Fruit fly (Drosophila melanogaster): ENCODE results near the gene nkd.

Gene nkd

dm6 chr3L:19036119-19036518 lies 9.1 kb downstream of the nkd start:
- no peak for TF ChIP-seq HLHmδ (GFP tag; optimal IDR thresholded peaks at IDR 0.05)
- TF ChIP-seq cad (GFP tag; optimal IDR thresholded peaks at IDR 0.05), result peak; percentile 50
- no peak for TF ChIP-seq pros (GFP tag; optimal IDR thresholded peaks at IDR 0.05)
- no peak for TF ChIP-seq wdn (GFP tag; IDR thresholded peaks at IDR 0.05)
- TF ChIP-seq CG17328 (GFP tag; IDR thresholded peaks at IDR 0.05), result no peak
- no peak for TF ChIP-seq CG18476 (GFP tag; optimal IDR thresholded peaks at IDR 0.05)
- peak; percentile 94 for TF ChIP-seq sd (tag; optimal IDR thresholded peaks at IDR 0.05)
- TF ChIP-seq abd-A (tag; optimal IDR thresholded peaks at IDR 0.05), result peak; percentile 39
- no peak for TF ChIP-seq HLH3B (GFP tag; IDR thresholded peaks at IDR 0.05)
- no peak for TF ChIP-seq kah (GFP tag; optimal IDR thresholded peaks at IDR 0.05)
- TF ChIP-seq tio (GFP tag; optimal IDR thresholded peaks at IDR 0.05), result no peak
- no peak for TF ChIP-seq CG34376 (GFP tag; optimal IDR thresholded peaks at IDR 0.05)
- TF ChIP-seq crol (GFP tag; IDR thresholded peaks at IDR 0.05), result 0 out of 2 replicates have a peak, but pooled peaks have one; percentile 24
- peak; percentile 33 for TF ChIP-seq gcm (GFP tag; optimal IDR thresholded peaks at IDR 0.05)
- no peak for TF ChIP-seq CG30020 (tag; optimal IDR thresholded peaks at IDR 0.05)
- TF ChIP-seq Kr (GFP tag; optimal IDR thresholded peaks at IDR 0.05), result peak; percentile 91
- TF ChIP-seq CG8765 (GFP tag; IDR thresholded peaks at IDR 0.05), result no peak
- no peak for TF ChIP-seq Fer1 (GFP tag; optimal IDR thresholded peaks at IDR 0.05)
- no peak for TF ChIP-seq CG10147 (GFP tag; optimal IDR thresholded peaks at IDR 0.05)
- no peak for TF ChIP-seq toy (GFP tag; IDR thresholded peaks at IDR 0.05)
- TF ChIP-seq CG6765 (GFP tag; optimal IDR thresholded peaks at IDR 0.05), result no peak
- no peak for TF ChIP-seq CG11723 (GFP tag; optimal IDR thresholded peaks at IDR 0.05)
- no peak for TF ChIP-seq ci (GFP tag; IDR thresholded peaks at IDR 0.05)
- TF ChIP-seq br (optimal IDR thresholded peaks at IDR 0.05), result no peak
- no peak for TF ChIP-seq dati (GFP tag; IDR thresholded peaks at IDR 0.05)
- TF ChIP-seq en (GFP tag; optimal IDR thresholded peaks at IDR 0.05), result no peak
- no peak for TF ChIP-seq Opbp (GFP tag; IDR thresholded peaks at IDR 0.05; ENCODE audit: partially characterized antibody)
- no peak for TF ChIP-seq Dp (GFP tag; optimal IDR thresholded peaks at IDR 0.05)
- TF ChIP-seq NC2α (GFP tag; optimal IDR thresholded peaks at IDR 0.05), result no peak
- no peak for TF ChIP-seq CG18599 (GFP tag; optimal IDR thresholded peaks at IDR 0.05)
- peak in 1 of 3 experiments; percentile 87 for TF ChIP-seq Stat92E (GFP tag; optimal IDR thresholded peaks at IDR 0.05)
- peak; percentile 89 for TF ChIP-seq oc (tag; optimal IDR thresholded peaks at IDR 0.05)
- TF ChIP-seq CG14965 (GFP tag; optimal IDR thresholded peaks at IDR 0.05; ENCODE audit: borderline replicate concordance), result no peak
- TF ChIP-seq CG32532 (GFP tag; IDR thresholded peaks at IDR 0.05), result no peak
- no peak for TF ChIP-seq CG17802 (tag; optimal IDR thresholded peaks at IDR 0.05)
- TF ChIP-seq CG9797 (GFP tag; optimal IDR thresholded peaks at IDR 0.05), result no peak
- peak; percentile 74 for TF ChIP-seq zen (tag; optimal IDR thresholded peaks at IDR 0.05)
- TF ChIP-seq tx (GFP tag; optimal IDR thresholded peaks at IDR 0.05), result no peak
- TF ChIP-seq kni (GFP tag; optimal IDR thresholded peaks at IDR 0.05), result peak; percentile 76
- TF ChIP-seq so (GFP tag; IDR thresholded peaks at IDR 0.05), result no peak

- TF ChIP-seq CG32532 (GFP tag; IDR thresholded peaks at IDR 0.05) (no peak), phol (tag; optimal IDR thresholded peaks at IDR 0.05) (peak; percentile 17), crc (GFP tag; optimal IDR thresholded peaks at IDR 0.05) (no peak), CG15696 (tag; optimal IDR thresholded peaks at IDR 0.05) (no peak), zf30C (GFP tag; optimal IDR thresholded peaks at IDR 0.05) (peak; percentile 14), usp (GFP tag; optimal IDR thresholded peaks at IDR 0.05) (no peak), Ets97D (GFP tag; optimal IDR thresholded peaks at IDR 0.05) (no peak), nom (GFP tag; optimal IDR thresholded peaks at IDR 0.05) (peak; percentile 22), crol (GFP tag; IDR thresholded peaks at IDR 0.05) (peak; percentile 79), Blimp-1 (GFP tag; optimal IDR thresholded peaks at IDR 0.05) (peak; percentile 12), crp (GFP tag; optimal IDR thresholded peaks at IDR 0.05) (no peak), tap (tag; optimal IDR thresholded peaks at IDR 0.05) (no peak), CG3163 (GFP tag; optimal IDR thresholded peaks at IDR 0.05) (no peak), CG16863 (GFP tag; optimal IDR thresholded peaks at IDR 0.05) (no peak)
These were observed 9.9 kb downstream of the nkd start for dm6 chr3L:19035163-19035900.
